Worm (Caenorhabditis elegans): ENCODE data around the gene cpg-2.

DNA sequence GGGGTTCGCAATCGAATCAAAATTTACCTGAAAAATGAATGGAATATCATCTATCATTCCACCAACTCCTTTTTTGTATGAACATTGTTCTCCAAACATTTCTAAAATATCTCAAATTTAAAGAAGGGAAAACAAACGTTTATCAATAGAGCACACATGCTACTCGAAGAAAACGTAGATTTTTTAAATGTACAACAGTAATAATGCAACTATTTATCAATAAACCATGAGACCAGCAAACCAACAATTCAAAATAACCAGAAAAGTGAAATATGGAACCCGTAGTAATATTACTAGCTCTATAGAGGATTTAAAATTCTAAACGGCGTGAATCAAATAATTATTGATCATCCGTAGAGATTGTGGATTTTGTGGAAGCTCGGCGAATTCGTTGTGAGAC lies 25.1 kb downstream of the cpg-2 start, which contains the start of gene ZK418.6:
- TF ChIP-seq ztf-29 (GFP tag; IDR thresholded peaks at IDR 0.05) (no peak), tab-1 (GFP tag; IDR thresholded peaks at IDR 0.05) (no peak)

Measured in whole organism, midembryonic.